Fruit fly (Drosophila melanogaster) whole organism, embryonic: ENCODE data around the gene CG15534.

Experiments
- CG10654 ChIP-seq: fragments of 200-800 bp; sonication (Bioruptor generic); optimal IDR thresholded peaks from 2 replicates; lab custom pipeline; 2016; ENCODE audit warnings: missing biosample characterization, missing genetic modification characterization
- CG11247 ChIP-seq: fragments of 200-800 bp; sonication (Bioruptor generic); IDR thresholded peaks from 2 replicates; pipeline ENCODE4 v1.3.6; 2022; ENCODE audit warnings: missing biosample characterization, missing genetic modification characterization
- CG11504 ChIP-seq: fragments of 200-800 bp; sonication (Bioruptor generic); optimal IDR thresholded peaks from 3 replicates; lab custom pipeline; 2019; ENCODE audit warnings: missing biosample characterization, mild to moderate bottlenecking, missing genetic modification characterization, moderate library complexity
- CG12236 ChIP-seq: fragments of 200-800 bp; sonication (Bioruptor generic); optimal IDR thresholded peaks from 2 replicates; lab custom pipeline; 2016; ENCODE audit warnings: missing biosample characterization, missing genetic modification characterization
- CG15696 ChIP-seq: fragments of 200-800 bp; sonication (Bioruptor generic); optimal IDR thresholded peaks from 2 replicates; lab custom pipeline; 2019; ENCODE audit warnings: missing biosample characterization, mild to moderate bottlenecking, missing genetic modification characterization, moderate library complexity
- CG30431 ChIP-seq: fragments of 200-800 bp; sonication (Bioruptor generic); optimal IDR thresholded peaks from 2 replicates; lab custom pipeline; 2017; ENCODE audit warnings: missing biosample characterization, missing genetic modification characterization
- CG34224 ChIP-seq: fragments of 200-800 bp; sonication (Bioruptor generic); IDR thresholded peaks from 3 replicates; pipeline ENCODE4 v1.3.6; 2022; ENCODE audit warnings: missing biosample characterization, missing genetic modification characterization; ENCODE audit not compliant: partially characterized antibody
- CG3726 ChIP-seq: fragments of 200-800 bp; sonication (Bioruptor generic); IDR thresholded peaks from 3 replicates; pipeline ENCODE4, ENCODE4 v1.3.6; 2022; ENCODE audit warnings: missing biosample characterization, missing genetic modification characterization
- CG4424 ChIP-seq: fragments of 200-800 bp; sonication (Bioruptor generic); optimal IDR thresholded peaks from 3 replicates; lab custom pipeline; 2016; ENCODE audit warnings: missing biosample characterization, missing genetic modification characterization
- CG4854 ChIP-seq: fragments of 200-800 bp; sonication (Bioruptor generic); optimal IDR thresholded peaks from 2 replicates; lab custom pipeline; 2016; ENCODE audit warnings: missing biosample characterization, missing genetic modification characterization, inconsistent platforms
- CG6272 ChIP-seq: fragments of 200-800 bp; sonication (Bioruptor generic); IDR thresholded peaks from 2 replicates; pipeline ENCODE4 v1.3.6; 2022; ENCODE audit warnings: missing biosample characterization, missing genetic modification characterization
- CG6683 ChIP-seq: fragments of 200-800 bp; sonication (Bioruptor generic); optimal IDR thresholded peaks from 2 replicates; lab custom pipeline; 2017; ENCODE audit warnings: missing biosample characterization, mild to moderate bottlenecking, missing genetic modification characterization, missing genetic modification reagents
- CG6813 ChIP-seq: fragments of 200-800 bp; sonication (Bioruptor generic); optimal IDR thresholded peaks from 2 replicates; lab custom pipeline; 2017; ENCODE audit warnings: missing biosample characterization, missing genetic modification characterization, mild to moderate bottlenecking, moderate library complexity, missing genetic modification reagents
- CG8089 ChIP-seq: fragments of 200-800 bp; sonication (Bioruptor generic); optimal IDR thresholded peaks from 3 replicates; lab custom pipeline; 2016; ENCODE audit warnings: missing biosample characterization, missing genetic modification characterization
- CG9817 ChIP-seq: fragments of 200-800 bp; sonication (Bioruptor generic); optimal IDR thresholded peaks from 2 replicates; lab custom pipeline; 2018; ENCODE audit warnings: missing biosample characterization, mild to moderate bottlenecking, missing genetic modification characterization, moderate library complexity
- Camta ChIP-seq: fragments of 200-800 bp; sonication (Bioruptor generic); optimal IDR thresholded peaks from 2 replicates; lab custom pipeline; 2016; ENCODE audit warnings: missing biosample characterization, missing genetic modification characterization
- Dek ChIP-seq: fragments of 200-800 bp; sonication (Bioruptor generic); optimal IDR thresholded peaks from 3 replicates; lab custom pipeline; 2019; ENCODE audit warnings: missing biosample characterization, mild to moderate bottlenecking, missing genetic modification characterization, moderate library complexity
- Dll ChIP-seq: fragments of 200-800 bp; sonication (Bioruptor generic); IDR thresholded peaks from 4 replicates; pipeline ENCODE4 v1.3.6; 2022; ENCODE audit warnings: missing biosample characterization, missing genetic modification characterization; ENCODE audit not compliant: partially characterized antibody
- Dref ChIP-seq: fragments of 200-800 bp; sonication (Bioruptor generic); IDR thresholded peaks from 2 replicates; pipeline ENCODE4 v1.3.6; 2022; ENCODE audit warnings: missing biosample characterization, missing genetic modification characterization
- E2f2 ChIP-seq: fragments of 200-800 bp; sonication (Bioruptor generic); IDR thresholded peaks from 2 replicates; pipeline ENCODE4 v1.3.6; 2022; ENCODE audit warnings: missing biosample characterization, missing genetic modification characterization
- Hmr ChIP-seq: fragments of 200-800 bp; sonication (Bioruptor generic); optimal IDR thresholded peaks from 3 replicates; lab custom pipeline; 2017; ENCODE audit warnings: mild to moderate bottlenecking, missing biosample characterization, missing genetic modification reagents, missing genetic modification characterization
- MESR4 ChIP-seq: fragments of 200-800 bp; sonication (Bioruptor generic); optimal IDR thresholded peaks from 2 replicates; lab custom pipeline; 2018; ENCODE audit warnings: missing biosample characterization, mild to moderate bottlenecking, missing genetic modification characterization, moderate library complexity
- al ChIP-seq: fragments of 200-800 bp; sonication (Bioruptor generic); IDR thresholded peaks from 2 replicates; pipeline ENCODE4 v1.3.6; 2022; ENCODE audit warnings: missing biosample characterization, missing genetic modification characterization
- aop ChIP-seq: fragments of 200-800 bp; sonication (Bioruptor generic); IDR thresholded peaks from 2 replicates; pipeline ENCODE4 v1.3.6; 2022; ENCODE audit warnings: missing biosample characterization, missing genetic modification characterization
- chif ChIP-seq, 2 experiments: fragments of 200-800 bp; sonication (Bioruptor generic); optimal IDR thresholded peaks; 3 replicates each; lab custom pipeline; 2016; ENCODE audit warnings: missing biosample characterization in 2 of 2, missing genetic modification characterization in 2 of 2
- h ChIP-seq: fragments of >200 bp; optimal IDR thresholded peaks from 2 replicates; lab custom pipeline; 2017
- hkb ChIP-seq, 2 experiments: fragments of 200-800 bp in 1 of 2; fragments of >200 bp in 1 of 2; sonication (Bioruptor generic) in 1 of 2; IDR thresholded peaks in 1 of 2; optimal IDR thresholded peaks in 1 of 2; 2 replicates each; pipeline versions ENCODE4 v1.3.6 to Lab custom; 2017 to 2022; ENCODE audit warnings: missing biosample characterization in 1 of 2, missing genetic modification characterization in 1 of 2
- insv ChIP-seq, 2 experiments: fragments of 200-800 bp; sonication (Bioruptor generic); optimal IDR thresholded peaks; 3 replicates each; lab custom pipeline; 2016 to 2018; ENCODE audit warnings: missing biosample characterization in 2 of 2, missing genetic modification characterization in 2 of 2
- klu ChIP-seq: fragments of 200-800 bp; sonication (Bioruptor generic); IDR thresholded peaks from 2 replicates; pipeline ENCODE4 v1.3.6; 2022; ENCODE audit warnings: missing biosample characterization, missing genetic modification characterization
- nerfin-1 ChIP-seq: fragments of 200-800 bp; sonication (Bioruptor generic); optimal IDR thresholded peaks from 3 replicates; lab custom pipeline; 2019; ENCODE audit warnings: missing biosample characterization, mild to moderate bottlenecking, missing genetic modification characterization, moderate library complexity
- oc ChIP-seq: fragments of 200-800 bp; sonication (Bioruptor generic); optimal IDR thresholded peaks from 2 replicates; lab custom pipeline; 2018; ENCODE audit warnings: missing biosample characterization, mild to moderate bottlenecking, missing genetic modification characterization, moderate library complexity
- onecut ChIP-seq: fragments of 200-800 bp; sonication (Bioruptor generic); IDR thresholded peaks from 2 replicates; pipeline ENCODE4 v1.3.6; 2022; ENCODE audit warnings: missing biosample characterization, missing genetic modification characterization
- pros ChIP-seq: fragments of 200-800 bp; sonication (Bioruptor generic); optimal IDR thresholded peaks from 3 replicates; lab custom pipeline; 2019; ENCODE audit warnings: missing biosample characterization, mild to moderate bottlenecking, missing genetic modification characterization, moderate library complexity
- pzg ChIP-seq: fragments of 200-800 bp; sonication (Bioruptor generic); optimal IDR thresholded peaks from 3 replicates; lab custom pipeline; 2018; ENCODE audit warnings: missing biosample characterization, mild to moderate bottlenecking, missing genetic modification characterization, moderate library complexity
- run ChIP-seq: fragments of 200-800 bp; sonication (Bioruptor generic); optimal IDR thresholded peaks from 3 replicates; lab custom pipeline; 2018; ENCODE audit warnings: missing biosample characterization, mild to moderate bottlenecking, missing genetic modification characterization
- slp2 ChIP-seq: fragments of 200-800 bp; sonication (Bioruptor generic); optimal IDR thresholded peaks from 2 replicates; lab custom pipeline; 2016; ENCODE audit warnings: missing biosample characterization, missing genetic modification characterization
- sna ChIP-seq: fragments of 200-800 bp; sonication (Bioruptor generic); IDR thresholded peaks from 2 replicates; pipeline ENCODE4 v1.3.6; 2022; ENCODE audit warnings: missing biosample characterization, missing genetic modification characterization; ENCODE audit not compliant: partially characterized antibody
- toy ChIP-seq: fragments of 200-800 bp; sonication (Bioruptor generic); IDR thresholded peaks from 2 replicates; pipeline ENCODE4 v1.3.6; 2022; ENCODE audit warnings: missing biosample characterization, missing genetic modification characterization
- trem ChIP-seq: fragments of 200-800 bp; optimal IDR thresholded peaks from 3 replicates; lab custom pipeline; 2019; ENCODE audit warnings: missing biosample characterization, mild to moderate bottlenecking, missing genetic modification characterization, moderate library complexity
- trh ChIP-seq: fragments of 200-800 bp; sonication (Bioruptor generic); optimal IDR thresholded peaks from 2 replicates; lab custom pipeline; 2016; ENCODE audit warnings: missing biosample characterization, missing genetic modification characterization
- wek ChIP-seq: fragments of 200-800 bp; sonication (Bioruptor generic); optimal IDR thresholded peaks from 3 replicates; lab custom pipeline; 2018; ENCODE audit warnings: missing biosample characterization, mild to moderate bottlenecking, missing genetic modification characterization, moderate library complexity

Gene CG15534

DNA sequence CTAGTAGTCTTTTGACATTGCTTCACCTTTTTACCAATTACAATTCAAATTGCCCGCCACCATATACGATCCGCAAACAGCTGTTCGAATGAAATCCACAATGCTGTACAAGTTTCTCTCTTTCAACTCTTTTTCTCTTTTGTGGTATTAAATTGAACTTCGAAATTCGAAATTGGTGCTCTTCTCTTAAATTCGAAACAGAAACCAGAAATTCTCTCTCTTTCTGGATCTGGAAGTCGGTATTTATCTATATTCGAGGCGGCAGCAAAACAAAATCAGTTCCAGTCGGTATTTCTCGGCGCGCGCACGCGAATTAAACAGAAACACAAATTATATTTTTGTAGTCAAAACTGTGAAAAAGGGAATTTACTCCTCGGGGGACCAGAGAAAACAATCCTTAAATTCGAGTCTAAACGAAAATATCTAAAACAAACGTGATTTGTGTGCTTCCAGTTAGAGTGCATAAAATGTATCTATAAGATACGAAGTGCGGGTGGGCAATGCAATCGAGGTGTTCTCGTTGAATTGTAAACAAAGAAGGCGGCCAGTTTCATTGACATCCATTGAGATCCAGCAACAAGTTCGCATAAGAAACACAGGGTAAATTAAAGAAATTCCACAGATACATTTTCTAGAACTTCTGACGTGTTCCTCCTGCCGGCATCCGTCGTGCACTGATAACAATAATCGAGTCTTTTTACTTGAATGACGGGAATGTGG, 34.1 kb downstream of the CG15534 start, which contains the start of gene PH4alphaEFB (continued):
- TF ChIP-seq CG9817 (tag; lab: Kevin White, UChicago), result no peak
- no peak for TF ChIP-seq hkb (optimal IDR thresholded peaks at IDR 0.05; lab: Kevin White, UChicago)
- peak; percentile 34; the same call in 1 of the 2 replicates for TF ChIP-seq hkb (GFP tag; IDR thresholded peaks at IDR 0.05; lab: Robert Waterston, UW)
- peak; percentile 75 for TF ChIP-seq CG34224 (GFP tag; lab: Robert Waterston, UW)
- TF ChIP-seq pros (GFP tag; lab: Kevin White, UChicago), result peak; percentile 65
- peak; percentile 56 for TF ChIP-seq nerfin-1 (tag; lab: Kevin White, UChicago)
- peak in 1 of 2 experiments; percentile 51 for TF ChIP-seq insv (GFP tag; optimal IDR thresholded peaks at IDR 0.05; lab: Kevin White, UChicago)
- no peak for TF ChIP-seq CG6813
- no peak for TF ChIP-seq trh (GFP tag; lab: Kevin White, UChicago)
- TF ChIP-seq CG6683, result no peak
- TF ChIP-seq CG12236, result no peak
- peak; percentile 22; the same call in 1 of the 4 replicates for TF ChIP-seq Dll
- no peak for TF ChIP-seq al (GFP tag; lab: Robert Waterston, UW)
- TF ChIP-seq Camta, result no peak
- no peak for TF ChIP-seq CG3726 (GFP tag; lab: Robert Waterston, UW)
- TF ChIP-seq oc (tag; lab: Kevin White, UChicago), result no peak
- TF ChIP-seq CG11504, result peak; percentile 29
- TF ChIP-seq klu (GFP tag; lab: Robert Waterston, UW), result no peak
- no peak for TF ChIP-seq CG6272
- no peak for TF ChIP-seq CG15696
- peak; percentile 29; the same call in 1 of the 2 replicates for TF ChIP-seq onecut (GFP tag; lab: Robert Waterston, UW)
- no peak for TF ChIP-seq toy (GFP tag; lab: Robert Waterston, UW)
- no peak for TF ChIP-seq CG8089 (GFP tag; lab: Kevin White, UChicago)
- TF ChIP-seq slp2, result no peak
- TF ChIP-seq run (tag; lab: Kevin White, UChicago), result no peak
- TF ChIP-seq E2f2 (GFP tag; lab: Robert Waterston, UW), result peak; percentile 92
- TF ChIP-seq Dek, result no peak
- TF ChIP-seq MESR4, result peak; percentile 3
- TF ChIP-seq CG10654 (GFP tag; lab: Kevin White, UChicago), result no peak
- no peak for TF ChIP-seq trem (tag; lab: Kevin White, UChicago)
- TF ChIP-seq CG30431, result no peak
- TF ChIP-seq CG11247, result no peak
- no peak for TF ChIP-seq chif (GFP tag; optimal IDR thresholded peaks at IDR 0.05; lab: Kevin White, UChicago)
- TF ChIP-seq Dref (GFP tag; lab: Robert Waterston, UW), result no peak
- TF ChIP-seq pzg (GFP tag; lab: Kevin White, UChicago), result peak; percentile 9
- TF ChIP-seq CG4854, result no peak
- no peak for TF ChIP-seq aop (GFP tag; lab: Robert Waterston, UW)
- TF ChIP-seq h, result no peak
- no peak for TF ChIP-seq CG4424 (GFP tag; lab: Kevin White, UChicago)
- TF ChIP-seq Hmr (GFP tag; lab: Kevin White, UChicago), result peak; percentile 0
- peak; percentile 3 for TF ChIP-seq wek (GFP tag; lab: Kevin White, UChicago)
- 0 out of 2 replicates have a peak, but pooled peaks have one; percentile 12 for TF ChIP-seq sna
